Worm (Caenorhabditis elegans) whole organism, midembryonic: ENCODE data around the gene Y42H9AR.1.

Experiments
- T22C8.4 ChIP-seq: fragments of 200-800 bp; sonication (Bioruptor generic); IDR thresholded peaks from 2 replicates; pipeline ENCODE4 v1.3.6; 2022; ENCODE audit warnings: missing genetic modification characterization, missing compliant biosample characterization
- cog-1 ChIP-seq: sonication (generic microtip); optimal IDR thresholded peaks from 2 replicates; lab custom pipeline; 2016; ENCODE audit warnings: missing genetic modification characterization, missing compliant biosample characterization
- flt-1 ChIP-seq: fragments of 200-800 bp; sonication (Bioruptor generic); IDR thresholded peaks from 2 replicates; pipeline ENCODE4 v1.3.6; 2022; ENCODE audit warnings: missing genetic modification characterization, missing compliant biosample characterization
- klf-2 ChIP-seq: fragments of 200-800 bp; sonication (Bioruptor generic); conservative IDR thresholded peaks from 2 replicates; pipeline ENCODE4 v1.3.6; 2022; ENCODE audit warnings: missing genetic modification reagents, missing genetic modification characterization, missing compliant biosample characterization
- med-1 ChIP-seq: sonication (generic microtip); optimal IDR thresholded peaks from 2 replicates; lab custom pipeline; 2017; ENCODE audit warnings: missing genetic modification characterization, mild to moderate bottlenecking, missing compliant biosample characterization, antibody characterized with exemption, missing genetic modification reagents; ENCODE audit not compliant: insufficient read depth
- ref-1 ChIP-seq: fragments of 200-800 bp; sonication (Bioruptor generic); conservative IDR thresholded peaks from 2 replicates; pipeline ENCODE4 v1.3.6; 2022; ENCODE audit warnings: missing genetic modification reagents, missing genetic modification characterization, missing compliant biosample characterization
- tab-1 ChIP-seq: fragments of 200-800 bp; sonication (Bioruptor generic); IDR thresholded peaks from 2 replicates; pipeline ENCODE4 v1.3.6; 2022; ENCODE audit warnings: missing genetic modification characterization, missing compliant biosample characterization
- ztf-23 ChIP-seq: fragments of 200-800 bp; sonication (Bioruptor generic); IDR thresholded peaks from 2 replicates; pipeline ENCODE4 v1.3.6; 2022; ENCODE audit warnings: missing genetic modification reagents, missing genetic modification characterization, missing compliant biosample characterization

DNA sequence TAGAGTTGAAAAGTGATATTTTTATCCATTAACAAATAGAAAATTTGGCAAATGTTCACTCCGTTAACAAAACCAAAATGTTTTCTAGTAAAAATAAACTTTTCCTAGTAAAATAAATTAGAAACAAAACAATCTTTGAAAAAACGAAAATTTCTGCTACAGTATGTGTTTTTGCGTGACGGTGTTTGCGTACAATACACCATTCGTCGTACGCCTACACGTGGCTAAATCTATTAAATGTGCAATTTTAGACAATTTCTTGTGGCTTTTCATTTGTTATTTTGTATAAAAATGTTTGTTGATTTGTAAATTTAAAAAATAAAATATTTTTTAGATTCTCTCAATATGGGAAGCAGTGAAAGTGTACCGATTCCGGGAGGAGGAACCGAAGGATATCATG lies at the start of gene Y42H9AR.1:
- TF ChIP-seq cog-1 (tag; lab: Kevin White, UChicago) (no peak), med-1 (GFP tag; lab: Kevin White, UChicago) (no peak), ztf-23 (no peak), tab-1 (GFP tag; lab: Robert Waterston, UW) (no peak), T22C8.4 (GFP tag; lab: Robert Waterston, UW) (no peak), flt-1 (GFP tag; lab: Robert Waterston, UW) (no peak), ref-1 (GFP tag; lab: Robert Waterston, UW) (no peak), klf-2 (GFP tag; lab: Robert Waterston, UW) (no peak)
